Worm (Caenorhabditis elegans): ENCODE results near the gene T04B2.3.
"Not testable (repeated sequence)": the region's sequence is repeated elsewhere in the genome, so short reads cannot be mapped to it uniquely, and the experiment has no call there.

Gene T04B2.3

ce11 chrIV:10026129-10026528, 21.1 kb upstream of the T04B2.3 start:
- TF ChIP-seq C34F6.9 (tag; optimal IDR thresholded peaks at IDR 0.05) = no peak
- TF ChIP-seq gmeb-1 (tag; optimal IDR thresholded peaks at IDR 0.05) = no peak
- TF ChIP-seq sma-3 (GFP tag; optimal IDR thresholded peaks at IDR 0.05) = no peak
- TF ChIP-seq lsy-2 (tag; optimal IDR thresholded peaks at IDR 0.05) = no peak
- no peak for TF ChIP-seq nhr-11 (tag; optimal IDR thresholded peaks at IDR 0.05)
- TF ChIP-seq nhr-237 (tag; optimal IDR thresholded peaks at IDR 0.05) = no peak
- no peak for TF ChIP-seq alr-1 (tag; optimal IDR thresholded peaks at IDR 0.05)
- TF ChIP-seq F13H6.1 (tag; optimal IDR thresholded peaks at IDR 0.05) = no peak
- no peak for TF ChIP-seq mab-5 (tag; optimal IDR thresholded peaks at IDR 0.05)
- no peak for TF ChIP-seq elt-1 (tag; optimal IDR thresholded peaks at IDR 0.05)
- no peak for TF ChIP-seq Y55F3AM.14 (GFP tag; optimal IDR thresholded peaks at IDR 0.05)
- no peak for TF ChIP-seq lin-39 (tag; optimal IDR thresholded peaks at IDR 0.05)
- TF ChIP-seq ztf-1 (GFP tag; conservative IDR thresholded peaks at IDR 0.05) = no peak
- TF ChIP-seq unc-62 (GFP tag; optimal IDR thresholded peaks at IDR 0.05) = no peak

DNA sequence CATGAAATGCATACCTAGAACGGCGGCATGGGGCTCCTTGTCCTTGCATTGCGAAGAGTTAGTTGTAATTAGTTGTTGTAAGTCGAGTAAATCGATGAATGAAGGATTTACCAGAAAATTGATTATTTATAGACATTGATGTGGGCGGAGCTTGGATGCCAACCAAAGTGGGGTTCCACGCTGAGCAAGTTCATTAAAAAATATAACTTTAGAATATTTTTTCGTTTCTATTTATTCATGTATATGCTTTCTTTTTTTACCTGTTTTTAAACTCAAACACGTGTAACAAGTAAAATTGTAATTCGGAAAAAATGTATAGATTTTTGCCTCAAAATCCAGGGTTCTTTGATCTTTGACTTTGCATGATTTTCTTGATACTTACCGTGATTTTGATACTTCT, 19.6 kb upstream of the T04B2.3 start, which contains the start of gene gipc-2:
Gene gipc-2, minus strand, starts transcription at position 101 of the 400 bp plus-strand sequence.
- TF ChIP-seq elt-3 (tag; optimal IDR thresholded peaks at IDR 0.05) (no peak), dmd-4 (tag; optimal IDR thresholded peaks at IDR 0.05) (no peak), ztf-11 (tag; optimal IDR thresholded peaks at IDR 0.05) (no peak), ceh-82 (tag; optimal IDR thresholded peaks at IDR 0.05) (no peak), mbf-1 (tag; optimal IDR thresholded peaks at IDR 0.05) (no peak), C34F6.9 (tag; optimal IDR thresholded peaks at IDR 0.05) (no peak), aly-2 (tag; optimal IDR thresholded peaks at IDR 0.05) (no peak)

- TF ChIP-seq aly-2, nhr-12, ceh-82 (tag; optimal IDR thresholded peaks at IDR 0.05): not testable (repeated sequence)
Observed at ce11 chrIV:10028779-10029178, 18.4 kb upstream of the T04B2.3 start, which contains the start of the genes F44D12.16 and msd-2. TSS of gene F44D12.16 (plus strand) at chrIV:10029079. TSS of gene msd-2 (plus strand) at chrIV:10029083.

DNA sequence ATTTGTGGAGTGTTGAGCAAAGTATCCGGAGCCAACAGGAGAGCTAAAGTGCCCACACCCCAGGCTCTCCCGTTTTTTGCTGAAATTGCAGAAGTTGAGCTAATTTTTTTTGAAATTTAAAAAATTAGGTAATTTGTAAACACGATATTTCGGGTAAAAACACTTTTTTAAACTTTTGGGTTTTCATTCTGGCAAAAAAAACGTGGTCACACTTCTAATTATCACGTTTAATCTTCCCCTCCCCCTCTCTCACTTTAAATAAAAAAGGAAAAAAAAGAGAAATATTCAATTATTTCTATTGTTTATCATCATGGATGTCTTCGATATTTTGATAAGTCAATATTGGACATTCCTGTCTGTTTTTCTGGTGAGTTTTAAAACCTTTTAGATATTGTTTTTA, 14.2 kb upstream of the T04B2.3 start, which contains the start of gene F44D12.6:
Gene F44D12.6, plus strand, starts transcription at position 301 of the 400 bp plus-strand sequence.
- TF ChIP-seq dmd-4 (tag; optimal IDR thresholded peaks at IDR 0.05) (no peak), nhr-129 (tag; optimal IDR thresholded peaks at IDR 0.05) (no peak), ceh-82 (tag; optimal IDR thresholded peaks at IDR 0.05) (no peak), elt-3 (tag; optimal IDR thresholded peaks at IDR 0.05) (no peak), peb-1 (tag; optimal IDR thresholded peaks at IDR 0.05) (no peak), ZK546.5 (tag; optimal IDR thresholded peaks at IDR 0.05) (no peak), nhr-25 (tag; optimal IDR thresholded peaks at IDR 0.05) (no peak), ztf-4 (tag; optimal IDR thresholded peaks at IDR 0.05) (no peak), ama-1 (optimal IDR thresholded peaks at IDR 0.05) (no peak), lin-11 (tag; optimal IDR thresholded peaks at IDR 0.05) (no peak), alr-1 (tag; optimal IDR thresholded peaks at IDR 0.05) (no peak), crh-2 (tag; optimal IDR thresholded peaks at IDR 0.05) (no peak), fos-1 (tag; optimal IDR thresholded peaks at IDR 0.05) (no peak), unc-39 (tag; optimal IDR thresholded peaks at IDR 0.05) (no peak), nhr-12 (tag; optimal IDR thresholded peaks at IDR 0.05) (no peak), ztf-1 (GFP tag; conservative IDR thresholded peaks at IDR 0.05) (no peak), nhr-23 (tag; optimal IDR thresholded peaks at IDR 0.05) (no peak), lin-13 (GFP tag; optimal IDR thresholded peaks at IDR 0.05) (no peak), zag-1 (tag; optimal IDR thresholded peaks at IDR 0.05) (no peak)

DNA sequence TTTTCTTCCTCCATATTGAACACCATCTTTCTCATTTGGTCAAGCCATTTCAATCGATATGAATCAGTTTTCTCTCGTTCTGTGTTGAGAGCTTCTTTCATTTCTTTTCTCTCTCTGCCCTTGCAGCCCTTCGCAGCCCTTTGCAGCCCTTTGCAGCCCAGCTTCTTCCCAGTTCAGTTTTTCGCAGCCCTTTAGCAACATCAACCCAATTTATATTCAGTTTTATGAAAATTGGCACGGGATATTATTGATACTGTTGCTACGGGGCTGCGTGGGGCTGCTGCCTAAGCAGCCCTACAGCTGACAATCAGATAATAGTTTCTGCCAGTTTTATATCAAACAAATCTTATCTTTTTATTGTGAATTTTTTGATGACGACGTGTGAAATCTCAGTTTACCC, 10.2 kb upstream of the T04B2.3 start, which contains the start of gene F44D12.10:
Gene F44D12.10, minus strand, starts transcription at position 101 of the 400 bp plus-strand sequence.
- no peak for TF ChIP-seq dmd-4 (tag; optimal IDR thresholded peaks at IDR 0.05)
- no peak for TF ChIP-seq nhr-11 (tag; optimal IDR thresholded peaks at IDR 0.05)
- TF ChIP-seq crh-2 (tag; optimal IDR thresholded peaks at IDR 0.05) = no peak
- no peak for TF ChIP-seq nhr-6 (tag; optimal IDR thresholded peaks at IDR 0.05)
- TF ChIP-seq ama-1 (optimal IDR thresholded peaks at IDR 0.05) = no peak
- TF ChIP-seq lsy-2 (tag; optimal IDR thresholded peaks at IDR 0.05) = no peak
- no peak for TF ChIP-seq nhr-25 (tag; optimal IDR thresholded peaks at IDR 0.05)
- TF ChIP-seq peb-1 (tag; optimal IDR thresholded peaks at IDR 0.05) = no peak
- no peak for TF ChIP-seq nhr-23 (tag; optimal IDR thresholded peaks at IDR 0.05)
- TF ChIP-seq ceh-82 (tag; optimal IDR thresholded peaks at IDR 0.05) = no peak
- no peak for TF ChIP-seq elt-1 (tag; optimal IDR thresholded peaks at IDR 0.05)
- no peak for TF ChIP-seq Y55F3AM.14 (GFP tag; optimal IDR thresholded peaks at IDR 0.05)
- TF ChIP-seq lin-13 (GFP tag; optimal IDR thresholded peaks at IDR 0.05) = no peak
- TF ChIP-seq nhr-77 (tag; optimal IDR thresholded peaks at IDR 0.05) = no peak
- TF ChIP-seq ztf-4 (tag; optimal IDR thresholded peaks at IDR 0.05) = no peak
- no peak for TF ChIP-seq sma-9 (GFP tag; optimal IDR thresholded peaks at IDR 0.05)
- no peak for TF ChIP-seq sma-9 (tag; optimal IDR thresholded peaks at IDR 0.05)
- TF ChIP-seq nhr-237 (tag; optimal IDR thresholded peaks at IDR 0.05) = no peak

Measured in whole organism, L2 larva.